Worm (Caenorhabditis elegans): ENCODE measurements around the gene lips-2.

- no peak for TF ChIP-seq unc-62 (GFP tag; optimal IDR thresholded peaks at IDR 0.05)
- TF ChIP-seq elt-3 (tag; optimal IDR thresholded peaks at IDR 0.05): no peak
- no peak for TF ChIP-seq ZK546.5 (tag; optimal IDR thresholded peaks at IDR 0.05)
- no peak for TF ChIP-seq nhr-76 (tag; optimal IDR thresholded peaks at IDR 0.05)
- TF ChIP-seq nhr-25 (tag; optimal IDR thresholded peaks at IDR 0.05): no peak
- no peak for TF ChIP-seq tbx-2 (tag; optimal IDR thresholded peaks at IDR 0.05)
- no peak for TF ChIP-seq lin-15B (tag; optimal IDR thresholded peaks at IDR 0.05)
- no peak for TF ChIP-seq ama-1 (optimal IDR thresholded peaks at IDR 0.05)
- no peak for TF ChIP-seq nhr-23 (tag; optimal IDR thresholded peaks at IDR 0.05)
- TF ChIP-seq unc-39 (tag; optimal IDR thresholded peaks at IDR 0.05): no peak
- TF ChIP-seq nfya-1 (tag; optimal IDR thresholded peaks at IDR 0.05; ENCODE audit: insufficient read depth): no peak
- TF ChIP-seq hmg-11 (tag; optimal IDR thresholded peaks at IDR 0.05): no peak
- TF ChIP-seq ztf-11 (tag; optimal IDR thresholded peaks at IDR 0.05): no peak
- TF ChIP-seq aly-2 (tag; optimal IDR thresholded peaks at IDR 0.05): no peak
Observed at ce11 chrX:12241457-12241856, 44.1 kb upstream of the lips-2 start, which contains the start of gene cest-3.

Data from whole organism, L3 larva.